Fruit fly (Drosophila melanogaster): ENCODE results near the gene CG10096.

DNA sequence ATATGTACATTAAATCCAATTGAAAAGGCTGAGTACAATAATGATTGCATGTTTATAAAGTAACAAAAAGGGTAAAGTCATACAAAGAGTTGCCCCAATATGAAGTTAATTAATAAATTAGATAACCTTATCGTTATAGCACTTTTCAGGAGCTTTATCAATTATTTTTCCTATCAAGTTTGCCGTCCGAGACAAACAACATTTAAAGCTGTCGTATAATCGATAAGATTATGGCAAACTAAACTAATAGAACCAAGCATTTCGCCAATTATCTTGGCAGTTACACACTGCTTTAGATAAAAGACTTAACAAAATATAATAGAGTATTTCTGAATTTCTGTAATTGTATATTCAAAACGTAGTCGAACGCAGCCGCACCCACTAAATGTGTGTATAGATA, 9.4 kb upstream of the CG10096 start:
- TF ChIP-seq CTCF (optimal IDR thresholded peaks at IDR 0.05) (no peak), CG8478 (optimal IDR thresholded peaks at IDR 0.05) (no peak)
